Worm (Caenorhabditis elegans): ENCODE results near the gene Y56A3A.31.

DNA sequence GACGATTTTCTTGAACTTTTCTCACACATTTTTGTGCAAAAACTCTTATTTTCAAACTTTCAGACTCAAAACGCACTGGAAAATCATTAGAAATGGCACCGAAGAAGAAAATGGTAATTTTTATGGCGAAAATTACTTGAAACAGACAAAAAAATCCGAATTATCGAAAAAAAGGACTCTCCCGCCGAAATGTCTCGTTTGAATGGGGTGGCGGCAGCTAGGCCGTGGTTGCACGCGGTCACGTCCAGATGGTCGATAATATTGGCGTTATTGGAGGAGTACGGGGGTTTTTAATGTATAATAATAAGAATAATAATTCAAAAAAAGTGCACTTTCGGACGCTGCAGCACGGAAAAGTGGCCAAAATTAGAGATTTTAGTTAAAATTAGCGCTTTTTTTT lies at the start of gene Y56A3A.31:
- no peak for TF ChIP-seq fos-1 (tag; optimal IDR thresholded peaks at IDR 0.05)
- no peak for TF ChIP-seq nhr-76 (tag; optimal IDR thresholded peaks at IDR 0.05)
- TF ChIP-seq egl-27 (tag; optimal IDR thresholded peaks at IDR 0.05) = no peak
- no peak for TF ChIP-seq elt-2 (tag; optimal IDR thresholded peaks at IDR 0.05)
- no peak for TF ChIP-seq alr-1 (tag; optimal IDR thresholded peaks at IDR 0.05; ENCODE audit: borderline replicate concordance)
